Worm (Caenorhabditis elegans) whole organism, L4/young adult: ENCODE results near the gene F59B2.13.

Experiments
- W03F9.2 ChIP-seq: fragments of 150-350 bp; optimal IDR thresholded peaks from 2 replicates; lab custom pipeline; 2014; ENCODE audit warnings: missing biosample characterization, missing genetic modification characterization
- dao-5 ChIP-seq: sonication (generic microtip); optimal IDR thresholded peaks from 2 replicates; lab custom pipeline; 2016; ENCODE audit warnings: missing genotype, missing genetic modification characterization, moderate library complexity, missing compliant biosample characterization

ce11 chrIII:8978512-8979352 lies 48.1 kb downstream of the F59B2.13 start:
- TF ChIP-seq W03F9.2 (tag; lab: Kevin White, UChicago) (no peak), dao-5 (tag; lab: Kevin White, UChicago) (no peak)
